Worm (Caenorhabditis elegans) whole organism, L4 larva: ENCODE data around the gene Y39H10B.2.
A peak's percentile ranks its signal among the peaks of the same experiment; 100 is the strongest.

ENCODE experiments used
- D1046.2 ChIP-seq: fragments of 200-800 bp; sonication (Bioruptor generic); IDR thresholded peaks from 2 replicates; pipeline ENCODE4 v1.3.6; 2022; ENCODE audit warnings: missing genetic modification characterization, missing compliant biosample characterization
- F10B5.3 ChIP-seq: sonication (generic microtip); optimal IDR thresholded peaks from 2 replicates; lab custom pipeline; 2016; ENCODE audit warnings: mild to moderate bottlenecking, missing genetic modification characterization, missing compliant biosample characterization
- F26F4.8 ChIP-seq: fragments of 200-800 bp; sonication (Bioruptor generic); conservative IDR thresholded peaks from 2 replicates; pipeline ENCODE4 v1.3.6; 2022; ENCODE audit warnings: missing genetic modification characterization, missing compliant biosample characterization
- R02D3.7 ChIP-seq: fragments of 150-350 bp; sonication (generic microtip); optimal IDR thresholded peaks from 3 replicates; lab custom pipeline; 2014; ENCODE audit warnings: missing biosample characterization, missing genetic modification characterization
- Y105C5A.15 ChIP-seq: fragments of 200-800 bp; sonication (Bioruptor generic); IDR thresholded peaks from 2 replicates; pipeline ENCODE4 v1.3.6; 2022; ENCODE audit warnings: missing genetic modification characterization, missing compliant biosample characterization
- Y48G9A.11 ChIP-seq: fragments of 200-800 bp; sonication (Bioruptor generic); IDR thresholded peaks from 2 replicates; pipeline ENCODE4 v1.3.6; 2022; ENCODE audit warnings: missing genetic modification reagents, missing genetic modification characterization, missing compliant biosample characterization
- Y75B8A.6 ChIP-seq: fragments of 200-800 bp; sonication (Bioruptor generic); IDR thresholded peaks from 2 replicates; pipeline ENCODE4 v1.3.6; 2022; ENCODE audit warnings: missing genetic modification reagents, missing genetic modification characterization, missing compliant biosample characterization
- ZK546.5 ChIP-seq, 2 experiments: sonication (generic microtip); optimal IDR thresholded peaks; 2 replicates each; lab custom pipeline; 2017; ENCODE audit warnings: missing biosample characterization in 2 of 2, missing genetic modification characterization in 2 of 2
- ama-1 ChIP-seq: fragments of 150-350 bp; optimal IDR thresholded peaks from 2 replicates; lab custom pipeline; 2014; ENCODE audit warnings: inconsistent platforms, mixed read lengths
- ceh-20 ChIP-seq: fragments of 200-800 bp; sonication (Bioruptor generic); IDR thresholded peaks from 2 replicates; pipeline ENCODE4 v1.3.6; 2022; ENCODE audit warnings: missing genetic modification reagents, missing genetic modification characterization, missing compliant biosample characterization
- ceh-28 ChIP-seq: fragments of 150-350 bp; optimal IDR thresholded peaks from 2 replicates; lab custom pipeline; 2014; ENCODE audit warnings: missing biosample characterization, missing genetic modification reagents, missing genetic modification characterization
- ces-1 ChIP-seq: fragments of 150-350 bp; sonication (generic microtip); optimal IDR thresholded peaks from 4 replicates; lab custom pipeline; 2014; ENCODE audit warnings: missing biosample characterization, missing genetic modification reagents, missing genetic modification characterization
- daf-16 ChIP-seq, 3 experiments: sonication (generic microtip); optimal IDR thresholded peaks; 2 replicates each; lab custom pipeline; 2016 to 2017; ENCODE audit warnings: missing genetic modification characterization in 3 of 3, missing genetic modification reagents in 3 of 3, mild to moderate bottlenecking in 2 of 3, missing compliant biosample characterization in 2 of 3, missing biosample characterization in 1 of 3, moderate library complexity in 1 of 3
- daf-19 ChIP-seq: fragments of 200-800 bp; sonication (Bioruptor generic); conservative IDR thresholded peaks from 2 replicates; pipeline ENCODE4 v1.3.6; 2022; ENCODE audit warnings: missing genetic modification characterization, missing compliant biosample characterization
- dmd-6 ChIP-seq: fragments of 200-800 bp; sonication (Bioruptor generic); IDR thresholded peaks from 2 replicates; pipeline ENCODE4 v1.3.6; 2022; ENCODE audit warnings: missing genetic modification reagents, missing genetic modification characterization, missing compliant biosample characterization
- dmd-8 ChIP-seq: fragments of 200-800 bp; sonication (Bioruptor generic); IDR thresholded peaks from 2 replicates; pipeline ENCODE4 v1.3.6; 2022; ENCODE audit warnings: missing genetic modification characterization, missing compliant biosample characterization
- dpl-1 ChIP-seq: fragments of 150-350 bp; optimal IDR thresholded peaks from 2 replicates; lab custom pipeline; 2014; ENCODE audit warnings: missing biosample characterization, missing genetic modification reagents, missing genetic modification characterization
- duxl-1 ChIP-seq: sonication (generic microtip); optimal IDR thresholded peaks from 2 replicates; lab custom pipeline; 2016; ENCODE audit warnings: mild to moderate bottlenecking, missing genetic modification characterization, moderate library complexity, missing compliant biosample characterization; ENCODE audit not compliant: poor library complexity
- egl-43 ChIP-seq: fragments of 200-800 bp; sonication (Bioruptor generic); IDR thresholded peaks from 2 replicates; pipeline ENCODE4 v1.3.6; 2022; ENCODE audit warnings: missing genetic modification reagents, missing genetic modification characterization, missing compliant biosample characterization
- fos-1 ChIP-seq: fragments of 150-350 bp; optimal IDR thresholded peaks from 2 replicates; lab custom pipeline; 2014; ENCODE audit warnings: missing biosample characterization, missing genetic modification characterization
- gei-8 ChIP-seq: fragments of 200-800 bp; sonication (Bioruptor generic); optimal IDR thresholded peaks from 2 replicates; lab custom pipeline; 2018; ENCODE audit warnings: mild to moderate bottlenecking, missing genetic modification characterization, missing compliant biosample characterization
- hif-1 ChIP-seq, 2 experiments: sonication (generic microtip); optimal IDR thresholded peaks; 2 replicates each; lab custom pipeline; 2016 to 2017; ENCODE audit warnings: missing compliant biosample characterization in 2 of 2, missing genetic modification characterization in 2 of 2, missing genetic modification reagents in 2 of 2, missing genotype in 2 of 2, mild to moderate bottlenecking in 1 of 2
- hlh-11 ChIP-seq: fragments of 200-800 bp; sonication (Bioruptor generic); optimal IDR thresholded peaks from 2 replicates; lab custom pipeline; 2018; ENCODE audit warnings: mild to moderate bottlenecking, missing genetic modification characterization, missing compliant biosample characterization
- hlh-30 ChIP-seq: sonication (generic microtip); optimal IDR thresholded peaks from 2 replicates; lab custom pipeline; 2017; ENCODE audit warnings: antibody characterized with exemption, mild to moderate bottlenecking, missing genetic modification characterization, missing compliant biosample characterization; ENCODE audit not compliant: insufficient read depth
- lim-7 ChIP-seq: fragments of 200-800 bp; sonication (Bioruptor generic); IDR thresholded peaks from 2 replicates; pipeline ENCODE4 v1.3.6; 2022; ENCODE audit warnings: missing genetic modification characterization, missing compliant biosample characterization
- lin-13 ChIP-seq: fragments of 150-350 bp; optimal IDR thresholded peaks from 2 replicates; lab custom pipeline; 2014; ENCODE audit warnings: missing biosample characterization, missing genetic modification reagents, missing genetic modification characterization
- lin-38 ChIP-seq: fragments of 200-800 bp; sonication (Bioruptor generic); IDR thresholded peaks from 2 replicates; pipeline ENCODE4 v1.3.6; 2022; ENCODE audit warnings: missing genetic modification reagents, missing genetic modification characterization, missing compliant biosample characterization
- lsy-2 ChIP-seq, 2 experiments: fragments of 150-350 bp in 1 of 2; sonication (generic microtip) in 1 of 2; optimal IDR thresholded peaks; 2 replicates each; lab custom pipeline; 2014 to 2017; ENCODE audit warnings: missing biosample characterization in 2 of 2, missing genetic modification characterization in 2 of 2
- madf-5 ChIP-seq, 2 experiments: fragments of 200-800 bp; sonication (Bioruptor generic); IDR thresholded peaks; 2 replicates each; pipeline ENCODE4 v1.3.6; 2022; ENCODE audit warnings: missing compliant biosample characterization in 2 of 2, missing genetic modification characterization in 2 of 2
- mdt-29 ChIP-seq: fragments of 200-800 bp; sonication (Bioruptor generic); IDR thresholded peaks from 2 replicates; pipeline ENCODE4 v1.3.6; 2022; ENCODE audit warnings: missing genetic modification reagents, missing genetic modification characterization, missing compliant biosample characterization
- mxl-2 ChIP-seq: fragments of 200-800 bp; sonication (Bioruptor generic); conservative IDR thresholded peaks from 2 replicates; pipeline ENCODE4 v1.3.6; 2022; ENCODE audit warnings: missing genetic modification reagents, missing genetic modification characterization, missing compliant biosample characterization
- nhr-10 ChIP-seq: fragments of 150-350 bp; optimal IDR thresholded peaks from 2 replicates; lab custom pipeline; 2014; ENCODE audit warnings: missing biosample characterization, missing genetic modification characterization
- nhr-111 ChIP-seq: fragments of 200-800 bp; sonication (Bioruptor generic); optimal IDR thresholded peaks from 2 replicates; lab custom pipeline; 2018; ENCODE audit warnings: mild to moderate bottlenecking, missing genetic modification characterization, missing compliant biosample characterization
- nhr-48 ChIP-seq: sonication (generic microtip); optimal IDR thresholded peaks from 2 replicates; lab custom pipeline; 2016; ENCODE audit warnings: mild to moderate bottlenecking, missing genetic modification characterization, missing compliant biosample characterization
- nhr-6 ChIP-seq: fragments of 150-350 bp; optimal IDR thresholded peaks from 2 replicates; lab custom pipeline; 2014; ENCODE audit warnings: missing biosample characterization, missing genetic modification characterization
- pha-4 ChIP-seq, 2 experiments: fragments of 150-350 bp in 1 of 2; fragments of 200-800 bp in 1 of 2; sonication (Bioruptor generic) in 1 of 2; IDR thresholded peaks in 1 of 2; optimal IDR thresholded peaks in 1 of 2; 2 replicates each; pipeline versions ENCODE4 v1.3.6 to Lab custom; 2014 to 2022; ENCODE audit warnings: missing genetic modification characterization in 2 of 2, missing genetic modification reagents in 2 of 2, missing biosample characterization in 1 of 2, missing compliant biosample characterization in 1 of 2
- php-3 ChIP-seq: fragments of 200-800 bp; sonication (Bioruptor generic); IDR thresholded peaks from 2 replicates; pipeline ENCODE4 v1.3.6; 2022; ENCODE audit warnings: missing genetic modification reagents, missing genetic modification characterization, missing compliant biosample characterization
- pqm-1 ChIP-seq: sonication (generic microtip); optimal IDR thresholded peaks from 2 replicates; lab custom pipeline; 2017; ENCODE audit warnings: missing biosample characterization, missing genetic modification characterization
- set-16 ChIP-seq: fragments of 200-800 bp; sonication (Bioruptor generic); IDR thresholded peaks from 2 replicates; pipeline ENCODE4 v1.3.6; 2022; ENCODE audit warnings: missing genetic modification reagents, missing genetic modification characterization, missing compliant biosample characterization
- snpc-1.2 ChIP-seq: fragments of 200-800 bp; sonication (Bioruptor generic); IDR thresholded peaks from 2 replicates; pipeline ENCODE4 v1.3.6; 2022; ENCODE audit warnings: missing genetic modification reagents, missing genetic modification characterization, missing compliant biosample characterization
- spr-3 ChIP-seq: fragments of 200-800 bp; sonication (Bioruptor generic); optimal IDR thresholded peaks from 2 replicates; lab custom pipeline; 2018; ENCODE audit warnings: mild to moderate bottlenecking, missing genetic modification characterization, missing compliant biosample characterization
- tag-97 ChIP-seq: fragments of 200-800 bp; sonication (Bioruptor generic); IDR thresholded peaks from 2 replicates; pipeline ENCODE4 v1.3.6; 2022; ENCODE audit warnings: missing genetic modification characterization, missing compliant biosample characterization
- tra-1 ChIP-seq: fragments of 200-800 bp; sonication (Bioruptor generic); IDR thresholded peaks from 2 replicates; pipeline ENCODE4 v1.3.6; 2022; ENCODE audit warnings: missing genetic modification reagents, missing genetic modification characterization, missing compliant biosample characterization
- unc-130 ChIP-seq: sonication (generic microtip); optimal IDR thresholded peaks from 2 replicates; lab custom pipeline; 2016; ENCODE audit warnings: missing genetic modification reagents, missing genetic modification characterization, missing compliant biosample characterization
- zfp-3 ChIP-seq: fragments of 200-800 bp; sonication (Bioruptor generic); conservative IDR thresholded peaks from 2 replicates; pipeline ENCODE4 v1.3.6; 2022; ENCODE audit warnings: missing genetic modification reagents, missing genetic modification characterization, missing compliant biosample characterization
- zip-11 ChIP-seq: fragments of 200-800 bp; sonication (Bioruptor generic); IDR thresholded peaks from 2 replicates; pipeline ENCODE4 v1.3.6; 2022; ENCODE audit warnings: missing genetic modification characterization, missing compliant biosample characterization
- zip-2 ChIP-seq: fragments of 150-350 bp; optimal IDR thresholded peaks from 2 replicates; lab custom pipeline; 2014; ENCODE audit warnings: missing biosample characterization, missing genetic modification characterization

Y39H10B.2 gene

DNA sequence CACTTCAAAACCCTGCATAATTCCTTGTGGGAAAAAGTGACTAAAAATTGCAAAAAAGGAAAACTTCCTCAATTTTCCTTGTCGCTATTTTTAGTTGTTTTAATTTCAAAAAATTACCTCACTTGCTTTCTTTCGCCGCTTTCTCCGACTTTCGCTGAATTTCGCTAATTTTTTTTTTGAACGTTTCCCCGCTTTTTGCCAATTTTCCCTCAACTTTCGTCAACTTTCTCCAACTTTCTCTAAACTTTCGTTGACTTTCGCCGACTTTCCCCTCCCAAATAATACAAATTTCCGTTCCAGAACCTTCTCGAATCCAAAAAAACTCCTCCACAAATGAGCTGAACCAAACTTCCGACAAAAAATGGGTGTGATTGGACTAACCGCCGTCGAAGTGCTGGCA, 14.0 kb downstream of the Y39H10B.2 start, which contains the start of gene W08A12.3:
Gene W08A12.3 (plus strand): TSS at position 301 of the 400 bp plus-strand sequence.
- no peak for TF ChIP-seq dpl-1 (GFP tag; lab: Kevin White, UChicago)
- TF ChIP-seq ceh-28 (tag; lab: Kevin White, UChicago), result no peak
- no peak for TF ChIP-seq gei-8
- no peak for TF ChIP-seq daf-19 (GFP tag; lab: Robert Waterston, UW)
- TF ChIP-seq daf-16 (GFP tag; optimal IDR thresholded peaks at IDR 0.05; lab: Kevin White, UChicago), result no peak
- TF ChIP-seq daf-16 (tag; optimal IDR thresholded peaks at IDR 0.05; lab: Kevin White, UChicago), result no peak
- TF ChIP-seq lsy-2 (tag; optimal IDR thresholded peaks at IDR 0.05; lab: Kevin White, UChicago), result no peak
- no peak for TF ChIP-seq ceh-20
- no peak for TF ChIP-seq R02D3.7 (tag; lab: Kevin White, UChicago)
- no peak for TF ChIP-seq zip-11 (GFP tag; lab: Robert Waterston, UW)
- TF ChIP-seq hlh-30, result no peak
- no peak for TF ChIP-seq ZK546.5 (tag; optimal IDR thresholded peaks at IDR 0.05; lab: Kevin White, UChicago)
- TF ChIP-seq dmd-6 (GFP tag; lab: Robert Waterston, UW), result no peak
- no peak for TF ChIP-seq F26F4.8 (GFP tag; lab: Robert Waterston, UW)
- TF ChIP-seq lin-13 (GFP tag; lab: Kevin White, UChicago), result no peak
- no peak for TF ChIP-seq nhr-48 (tag; lab: Kevin White, UChicago)
- no peak for TF ChIP-seq tra-1 (GFP tag; lab: Robert Waterston, UW)

ce11 chrV:3685790-3686208, 17.2 kb downstream of the Y39H10B.2 start, which contains the start of gene W08A12.2:
W08A12.2 (minus strand) TSS chrV:3685892.
- TF ChIP-seq Y105C5A.15 (GFP tag; lab: Robert Waterston, UW), result no peak
- TF ChIP-seq D1046.2 (GFP tag; lab: Robert Waterston, UW), result peak; percentile 62; the same call in 1 of the 2 replicates
- peak; percentile 83; the same call in 1 of the 2 replicates for TF ChIP-seq pha-4 (GFP tag; IDR thresholded peaks at IDR 0.05; lab: Robert Waterston, UW)
- no peak for TF ChIP-seq pha-4 (tag; optimal IDR thresholded peaks at IDR 0.05; lab: Kevin White, UChicago)
- TF ChIP-seq madf-5 (GFP tag; IDR thresholded peaks at IDR 0.05; lab: Robert Waterston, UW), result peak in 1 of 2 experiments; percentile 72; a peak in 1 of 4 replicates
- peak; percentile 36 for TF ChIP-seq zfp-3 (GFP tag; lab: Robert Waterston, UW)
- peak; percentile 89 for TF ChIP-seq lim-7 (GFP tag; lab: Robert Waterston, UW)
- TF ChIP-seq Y48G9A.11 (GFP tag; lab: Robert Waterston, UW), result peak; percentile 56
- peak; percentile 8 for TF ChIP-seq nhr-111
- no peak for TF ChIP-seq nhr-10 (tag; lab: Kevin White, UChicago)
- TF ChIP-seq ces-1 (GFP tag; lab: Kevin White, UChicago), result no peak
- no peak for TF ChIP-seq mxl-2 (GFP tag; lab: Robert Waterston, UW)
- TF ChIP-seq F10B5.3 (tag; lab: Kevin White, UChicago), result no peak
- TF ChIP-seq nhr-6, result peak; percentile 38
- peak; percentile 40; the same call in 1 of the 2 replicates for TF ChIP-seq mdt-29 (GFP tag; lab: Robert Waterston, UW)
- no peak for TF ChIP-seq spr-3
- TF ChIP-seq duxl-1 (tag; lab: Kevin White, UChicago), result peak; percentile 12
- no peak for TF ChIP-seq fos-1 (tag; lab: Kevin White, UChicago)
- no peak for TF ChIP-seq pqm-1
- TF ChIP-seq hlh-30, result peak; percentile 77
- peak; percentile 65 to 82 for TF ChIP-seq daf-16 (GFP tag; optimal IDR thresholded peaks at IDR 0.05; lab: Kevin White, UChicago)
- TF ChIP-seq daf-16 (tag; optimal IDR thresholded peaks at IDR 0.05; lab: Kevin White, UChicago), result peak; percentile 18
- 0 out of 2 replicates have a peak, but pooled peaks have one; percentile 34 for TF ChIP-seq php-3
- TF ChIP-seq ama-1, result no peak
- 0 out of 2 replicates have a peak, but pooled peaks have one; percentile 65 for TF ChIP-seq egl-43 (GFP tag; lab: Robert Waterston, UW)
- no peak for TF ChIP-seq unc-130
- peak; percentile 76; the same call in 1 of the 2 replicates for TF ChIP-seq dmd-8 (GFP tag; lab: Robert Waterston, UW)
- TF ChIP-seq Y75B8A.6 (GFP tag; lab: Robert Waterston, UW), result 0 out of 2 replicates have a peak, but pooled peaks have one; percentile 60
- TF ChIP-seq tag-97 (GFP tag; lab: Robert Waterston, UW), result no peak
- TF ChIP-seq tra-1 (GFP tag; lab: Robert Waterston, UW), result peak; percentile 76
- peak; percentile 25; the same call in 1 of the 2 replicates for TF ChIP-seq dmd-6 (GFP tag; lab: Robert Waterston, UW)
- TF ChIP-seq set-16 (GFP tag; lab: Robert Waterston, UW), result peak; percentile 16; the same call in 1 of the 2 replicates
- TF ChIP-seq hlh-11 (tag; lab: Kevin White, UChicago), result peak; percentile 66
- 0 out of 2 replicates have a peak, but pooled peaks have one; percentile 39 for TF ChIP-seq snpc-1.2
- TF ChIP-seq hif-1 (tag; optimal IDR thresholded peaks at IDR 0.05; lab: Kevin White, UChicago), result peak in 1 of 2 experiments; percentile 15
- no peak for TF ChIP-seq zip-2 (tag; lab: Kevin White, UChicago)
- TF ChIP-seq lin-38, result peak; percentile 72
